Fruit fly (Drosophila melanogaster) whole organism, embryonic: ENCODE data around the gene NimC3.
A peak's percentile ranks its signal among the peaks of the same experiment; 100 is the strongest.

Experiments
- Aef1 ChIP-seq: fragments of 200-800 bp; sonication (Bioruptor generic); IDR thresholded peaks from 3 replicates; pipeline ENCODE4 v1.3.6; 2022; ENCODE audit warnings: missing biosample characterization, missing genetic modification characterization
- CG10267 ChIP-seq: fragments of 200-800 bp; sonication (Bioruptor generic); optimal IDR thresholded peaks from 2 replicates; lab custom pipeline; 2018; ENCODE audit warnings: missing biosample characterization, mild to moderate bottlenecking, missing genetic modification characterization, moderate library complexity
- CG11247 ChIP-seq: fragments of 200-800 bp; sonication (Bioruptor generic); IDR thresholded peaks from 2 replicates; pipeline ENCODE4 v1.3.6; 2022; ENCODE audit warnings: missing biosample characterization, missing genetic modification characterization
- CG11695 ChIP-seq: fragments of 200-800 bp; sonication (Bioruptor generic); IDR thresholded peaks from 3 replicates; pipeline ENCODE4 v1.3.6; 2022; ENCODE audit warnings: missing biosample characterization, missing genetic modification characterization
- CG12219 ChIP-seq: fragments of 200-800 bp; sonication (Bioruptor generic); optimal IDR thresholded peaks from 3 replicates; lab custom pipeline; 2018; ENCODE audit warnings: missing biosample characterization, mild to moderate bottlenecking, missing genetic modification characterization
- CG13296 ChIP-seq: fragments of 200-800 bp; sonication (Bioruptor generic); optimal IDR thresholded peaks from 3 replicates; lab custom pipeline; 2018; ENCODE audit warnings: missing biosample characterization, mild to moderate bottlenecking, missing genetic modification characterization
- CG13424 ChIP-seq: fragments of 200-800 bp; sonication (Bioruptor generic); optimal IDR thresholded peaks from 2 replicates; lab custom pipeline; 2019; ENCODE audit warnings: missing biosample characterization, mild to moderate bottlenecking, missing genetic modification characterization, moderate library complexity
- CG15514 ChIP-seq: fragments of 200-800 bp; sonication (Bioruptor generic); optimal IDR thresholded peaks from 3 replicates; lab custom pipeline; 2017; ENCODE audit warnings: missing biosample characterization, missing genetic modification characterization, mild to moderate bottlenecking, moderate library complexity, missing genetic modification reagents
- CG1602 ChIP-seq: fragments of 200-800 bp; sonication (Bioruptor generic); optimal IDR thresholded peaks from 3 replicates; lab custom pipeline; 2016; ENCODE audit warnings: missing biosample characterization, missing genetic modification characterization
- CG16863 ChIP-seq: fragments of 200-800 bp; sonication (Bioruptor generic); optimal IDR thresholded peaks from 3 replicates; lab custom pipeline; 2016; ENCODE audit warnings: missing biosample characterization, missing genetic modification characterization
- CG17385 ChIP-seq: fragments of 200-800 bp; sonication (Bioruptor generic); optimal IDR thresholded peaks from 3 replicates; lab custom pipeline; 2018; ENCODE audit warnings: missing biosample characterization, mild to moderate bottlenecking, missing genetic modification characterization
- CG18011 ChIP-seq: fragments of 200-800 bp; sonication (Bioruptor generic); optimal IDR thresholded peaks from 2 replicates; lab custom pipeline; 2017; ENCODE audit warnings: missing biosample characterization, missing genetic modification characterization, mild to moderate bottlenecking, moderate library complexity, missing genotype
- CG2199 ChIP-seq: fragments of 200-800 bp; sonication (Bioruptor generic); IDR thresholded peaks from 3 replicates; pipeline ENCODE4 v1.3.6; 2022; ENCODE audit warnings: missing biosample characterization, missing genetic modification characterization
- CG2678 ChIP-seq: fragments of 200-800 bp; sonication (Bioruptor generic); optimal IDR thresholded peaks from 3 replicates; lab custom pipeline; 2019; ENCODE audit warnings: missing biosample characterization, mild to moderate bottlenecking, missing genetic modification characterization, moderate library complexity
- CG31441 ChIP-seq: fragments of 200-800 bp; sonication (Bioruptor generic); IDR thresholded peaks from 2 replicates; pipeline ENCODE4 v1.3.6; 2022; ENCODE audit warnings: missing biosample characterization, missing genetic modification characterization
- CG34422 ChIP-seq: fragments of 200-800 bp; sonication (Bioruptor generic); IDR thresholded peaks from 3 replicates; pipeline ENCODE4 v1.3.6; 2022; ENCODE audit warnings: missing biosample characterization, missing genetic modification characterization
- CG4854 ChIP-seq: fragments of 200-800 bp; sonication (Bioruptor generic); optimal IDR thresholded peaks from 2 replicates; lab custom pipeline; 2016; ENCODE audit warnings: missing biosample characterization, missing genetic modification characterization, inconsistent platforms
- CG6689 ChIP-seq: fragments of 200-800 bp; sonication (Bioruptor generic); IDR thresholded peaks from 2 replicates; pipeline ENCODE4 v1.3.6; 2022; ENCODE audit warnings: missing biosample characterization, missing genetic modification characterization
- CG9609 ChIP-seq: fragments of 200-800 bp; sonication (Bioruptor generic); optimal IDR thresholded peaks from 3 replicates; lab custom pipeline; 2016; ENCODE audit warnings: missing biosample characterization, missing genetic modification characterization
- D19B ChIP-seq: fragments of 200-800 bp; sonication (Bioruptor generic); optimal IDR thresholded peaks from 2 replicates; lab custom pipeline; 2017; ENCODE audit warnings: missing biosample characterization, mild to moderate bottlenecking, missing genetic modification characterization
- Dad ChIP-seq: fragments of 200-800 bp; sonication (Bioruptor generic); optimal IDR thresholded peaks from 3 replicates; lab custom pipeline; 2016; ENCODE audit warnings: missing biosample characterization, missing genetic modification characterization
- Dek ChIP-seq: fragments of 200-800 bp; sonication (Bioruptor generic); optimal IDR thresholded peaks from 3 replicates; lab custom pipeline; 2019; ENCODE audit warnings: missing biosample characterization, mild to moderate bottlenecking, missing genetic modification characterization, moderate library complexity
- GATAe ChIP-seq: fragments of 200-800 bp; sonication (Bioruptor generic); conservative IDR thresholded peaks from 2 replicates; pipeline ENCODE4 v1.3.6; 2022; ENCODE audit warnings: missing biosample characterization, missing genetic modification characterization
- HmgZ ChIP-seq: fragments of 200-800 bp; sonication (Bioruptor generic); optimal IDR thresholded peaks from 2 replicates; lab custom pipeline; 2018; ENCODE audit warnings: missing biosample characterization, mild to moderate bottlenecking, missing genetic modification characterization
- Hr51 ChIP-seq, 2 experiments: fragments of 200-800 bp; sonication (Bioruptor generic); optimal IDR thresholded peaks; 2 replicates in 1 of 2; 3 replicates in 1 of 2; lab custom pipeline; 2016 to 2018; ENCODE audit warnings: missing biosample characterization in 2 of 2, missing genetic modification characterization in 2 of 2, mild to moderate bottlenecking in 1 of 2, moderate library complexity in 1 of 2
- MESR4 ChIP-seq: fragments of 200-800 bp; sonication (Bioruptor generic); optimal IDR thresholded peaks from 2 replicates; lab custom pipeline; 2018; ENCODE audit warnings: missing biosample characterization, mild to moderate bottlenecking, missing genetic modification characterization, moderate library complexity
- Opbp ChIP-seq: fragments of 200-800 bp; sonication (Bioruptor generic); IDR thresholded peaks from 3 replicates; pipeline ENCODE4 v1.3.6; 2022; ENCODE audit warnings: missing biosample characterization, missing genetic modification characterization; ENCODE audit not compliant: partially characterized antibody
- PHDP ChIP-seq: fragments of 200-800 bp; sonication (Bioruptor generic); optimal IDR thresholded peaks from 3 replicates; lab custom pipeline; 2018; ENCODE audit warnings: missing biosample characterization, mild to moderate bottlenecking, missing genetic modification characterization, moderate library complexity
- Ravus ChIP-seq: fragments of 200-800 bp; sonication (Bioruptor generic); IDR thresholded peaks from 2 replicates; pipeline ENCODE4 v1.3.6; 2022; ENCODE audit warnings: missing biosample characterization, missing genetic modification characterization
- Ssrp ChIP-seq: fragments of 200-800 bp; sonication (Bioruptor generic); optimal IDR thresholded peaks from 2 replicates; lab custom pipeline; 2018; ENCODE audit warnings: missing biosample characterization, mild to moderate bottlenecking, missing genetic modification characterization, moderate library complexity
- Vsx1 ChIP-seq: fragments of 200-800 bp; sonication (Bioruptor generic); optimal IDR thresholded peaks from 2 replicates; lab custom pipeline; 2017; ENCODE audit warnings: missing biosample characterization, mild to moderate bottlenecking, missing genetic modification characterization, missing genetic modification reagents
- al ChIP-seq: fragments of 200-800 bp; sonication (Bioruptor generic); IDR thresholded peaks from 2 replicates; pipeline ENCODE4 v1.3.6; 2022; ENCODE audit warnings: missing biosample characterization, missing genetic modification characterization
- bcd ChIP-seq: fragments of 200-800 bp; sonication (Bioruptor generic); optimal IDR thresholded peaks from 2 replicates; lab custom pipeline; 2017; ENCODE audit warnings: missing biosample characterization, mild to moderate bottlenecking, missing genetic modification characterization
- croc ChIP-seq: fragments of 200-800 bp; sonication (Bioruptor generic); conservative IDR thresholded peaks from 3 replicates; pipeline ENCODE4 v1.3.6; 2022; ENCODE audit warnings: missing biosample characterization, missing genetic modification characterization
- cwo ChIP-seq: fragments of 200-800 bp; sonication (Bioruptor generic); optimal IDR thresholded peaks from 3 replicates; lab custom pipeline; 2017; ENCODE audit warnings: missing biosample characterization, missing genetic modification characterization, mild to moderate bottlenecking, moderate library complexity, missing genetic modification reagents
- fu2 ChIP-seq: fragments of 200-800 bp; sonication (Bioruptor generic); optimal IDR thresholded peaks from 2 replicates; lab custom pipeline; 2016; ENCODE audit warnings: missing biosample characterization, missing genetic modification characterization
- gem ChIP-seq: fragments of 200-800 bp; sonication (Bioruptor generic); optimal IDR thresholded peaks from 2 replicates; lab custom pipeline; 2019; ENCODE audit warnings: missing biosample characterization, mild to moderate bottlenecking, missing genetic modification characterization, moderate library complexity
- hkb ChIP-seq, 2 experiments: fragments of 200-800 bp in 1 of 2; fragments of >200 bp in 1 of 2; sonication (Bioruptor generic) in 1 of 2; IDR thresholded peaks in 1 of 2; optimal IDR thresholded peaks in 1 of 2; 2 replicates each; pipeline versions ENCODE4 v1.3.6 to Lab custom; 2017 to 2022; ENCODE audit warnings: missing biosample characterization in 1 of 2, missing genetic modification characterization in 1 of 2
- klu ChIP-seq: fragments of 200-800 bp; sonication (Bioruptor generic); IDR thresholded peaks from 2 replicates; pipeline ENCODE4 v1.3.6; 2022; ENCODE audit warnings: missing biosample characterization, missing genetic modification characterization
- knrl ChIP-seq: fragments of 200-800 bp; sonication (Bioruptor generic); IDR thresholded peaks from 3 replicates; pipeline ENCODE4 v1.3.6; 2022; ENCODE audit warnings: missing biosample characterization, missing genetic modification characterization; ENCODE audit not compliant: partially characterized antibody
- oc ChIP-seq: fragments of 200-800 bp; sonication (Bioruptor generic); optimal IDR thresholded peaks from 2 replicates; lab custom pipeline; 2018; ENCODE audit warnings: missing biosample characterization, mild to moderate bottlenecking, missing genetic modification characterization, moderate library complexity
- sens-2 ChIP-seq: fragments of 200-800 bp; sonication (Bioruptor generic); IDR thresholded peaks from 2 replicates; pipeline ENCODE4 v1.3.6; 2022; ENCODE audit warnings: missing biosample characterization, missing genetic modification characterization
- sisA ChIP-seq: fragments of 200-800 bp; sonication (Bioruptor generic); IDR thresholded peaks from 2 replicates; pipeline ENCODE4 v1.3.6; 2022; ENCODE audit warnings: missing biosample characterization, missing genetic modification characterization
- sob ChIP-seq: fragments of 200-800 bp; sonication (Bioruptor generic); IDR thresholded peaks from 2 replicates; pipeline ENCODE4 v1.3.6; 2022; ENCODE audit warnings: missing biosample characterization, missing genetic modification characterization
- ssp ChIP-seq: fragments of 200-800 bp; sonication (Bioruptor generic); IDR thresholded peaks from 2 replicates; pipeline ENCODE4 v1.3.6; 2022; ENCODE audit warnings: missing biosample characterization, missing genetic modification characterization
- stc ChIP-seq: fragments of 200-800 bp; sonication (Bioruptor generic); IDR thresholded peaks from 2 replicates; pipeline ENCODE4 v1.3.6; 2022; ENCODE audit warnings: missing biosample characterization, missing genetic modification characterization
- tin ChIP-seq: fragments of 200-800 bp; sonication (Bioruptor generic); optimal IDR thresholded peaks from 3 replicates; lab custom pipeline; 2016; ENCODE audit warnings: missing biosample characterization, missing genetic modification characterization
- wor ChIP-seq: fragments of 200-800 bp; sonication (Bioruptor generic); IDR thresholded peaks from 2 replicates; pipeline ENCODE4 v1.3.6; 2022; ENCODE audit warnings: missing biosample characterization, missing genetic modification characterization

The NimC3 gene

dm6 chr2L:14020875-14021643, 1.1 kb upstream of the NimC3 start (continued):
- TF ChIP-seq knrl (GFP tag; lab: Robert Waterston, UW) (no peak), GATAe (GFP tag; lab: Robert Waterston, UW) (no peak), CG17385 (GFP tag; lab: Kevin White, UChicago) (peak; percentile 58), cwo (peak; percentile 37), CG13296 (GFP tag; lab: Kevin White, UChicago) (no peak), PHDP (tag; lab: Kevin White, UChicago) (peak; percentile 62), CG9609 (GFP tag; lab: Kevin White, UChicago) (peak; percentile 24), CG10267 (peak; percentile 69), sob (peak; percentile 60), CG4854 (GFP tag; lab: Kevin White, UChicago) (peak; percentile 34), CG6689 (GFP tag; lab: Robert Waterston, UW) (peak; percentile 62), Opbp (no peak), stc (peak; percentile 60), MESR4 (GFP tag; lab: Kevin White, UChicago) (peak; percentile 8), CG11247 (GFP tag; lab: Robert Waterston, UW) (no peak), Dad (GFP tag; lab: Kevin White, UChicago) (no peak), oc (tag; lab: Kevin White, UChicago) (peak; percentile 72), D19B (GFP tag; lab: Kevin White, UChicago) (peak; percentile 90), al (GFP tag; lab: Robert Waterston, UW) (0 out of 2 replicates have a peak, but pooled peaks have one; percentile 3), hkb (optimal IDR thresholded peaks at IDR 0.05; lab: Kevin White, UChicago) (no peak), hkb (GFP tag; IDR thresholded peaks at IDR 0.05; lab: Robert Waterston, UW) (peak; percentile 42; the same call in 1 of the 2 replicates), gem (tag; lab: Kevin White, UChicago) (peak; percentile 89), CG34422 (GFP tag; lab: Robert Waterston, UW) (peak; percentile 64), fu2 (GFP tag; lab: Kevin White, UChicago) (peak; percentile 33), bcd (GFP tag; lab: Kevin White, UChicago) (peak; percentile 52), CG12219 (GFP tag; lab: Kevin White, UChicago) (peak; percentile 7), CG11695 (GFP tag; lab: Robert Waterston, UW) (peak; percentile 58; the same call in 2 of the 3 replicates), klu (GFP tag; lab: Robert Waterston, UW) (no peak; the same call in 1 of the 2 replicates), tin (GFP tag; lab: Kevin White, UChicago) (peak; percentile 54), Dek (tag; lab: Kevin White, UChicago) (peak; percentile 8), Hr51 (GFP tag; optimal IDR thresholded peaks at IDR 0.05; lab: Kevin White, UChicago) (peak; percentile 7 to 76), CG1602 (peak; percentile 35), CG2199 (GFP tag; lab: Robert Waterston, UW) (peak; percentile 79; the same call in 2 of the 3 replicates), sisA (GFP tag; lab: Robert Waterston, UW) (peak; percentile 41), CG2678 (tag; lab: Kevin White, UChicago) (peak; percentile 84), Aef1 (peak; percentile 19; the same call in 1 of the 3 replicates), Ravus (GFP tag; lab: Robert Waterston, UW) (no peak), wor (peak; percentile 33; the same call in 1 of the 2 replicates), CG16863 (GFP tag; lab: Kevin White, UChicago) (peak; percentile 53), Ssrp (tag; lab: Kevin White, UChicago) (peak; percentile 77), croc (no peak; the same call in 2 of the 3 replicates), sens-2 (GFP tag; lab: Robert Waterston, UW) (no peak), HmgZ (tag; lab: Kevin White, UChicago) (peak; percentile 54), CG13424 (tag; lab: Kevin White, UChicago) (peak; percentile 74), Vsx1 (GFP tag; lab: Kevin White, UChicago) (no peak), ssp (GFP tag; lab: Robert Waterston, UW) (peak; percentile 14; the same call in 1 of the 2 replicates), CG15514 (GFP tag; lab: Kevin White, UChicago) (peak; percentile 19), CG31441 (peak; percentile 87), CG18011 (GFP tag; lab: Kevin White, UChicago) (no peak)
